Fruit fly (Drosophila melanogaster): ENCODE data around the gene Scp2.

Gene Scp2

dm6 chr3R:16564775-16565174 lies 18.7 kb downstream of the Scp2 start:
- TF ChIP-seq Hey (tag; optimal IDR thresholded peaks at IDR 0.05), result peak; percentile 95
- TF ChIP-seq her (GFP tag; optimal IDR thresholded peaks at IDR 0.05), result no peak

- TF ChIP-seq Ravus (GFP tag; IDR thresholded peaks at IDR 0.05) (no peak), az2 (GFP tag; optimal IDR thresholded peaks at IDR 0.05) (no peak), Gsc (GFP tag; IDR thresholded peaks at IDR 0.05) (no peak), Rfx (GFP tag; IDR thresholded peaks at IDR 0.05) (peak; percentile 67), crol (GFP tag; IDR thresholded peaks at IDR 0.05) (peak; percentile 60; the same call in 1 of the 2 replicates), br (optimal IDR thresholded peaks at IDR 0.05) (no peak), CG11456 (GFP tag; IDR thresholded peaks at IDR 0.05) (peak; percentile 67), z (GFP tag; IDR thresholded peaks at IDR 0.05) (no peak), CG10147 (GFP tag; optimal IDR thresholded peaks at IDR 0.05) (peak; percentile 66), corto (GFP tag; optimal IDR thresholded peaks at IDR 0.05) (no peak), phol (tag; optimal IDR thresholded peaks at IDR 0.05) (peak; percentile 23), vvl (GFP tag; IDR thresholded peaks at IDR 0.05) (peak; percentile 76), nerfin-1 (tag; optimal IDR thresholded peaks at IDR 0.05) (no peak), danr (GFP tag; IDR thresholded peaks at IDR 0.05) (no peak), CG8944 (GFP tag; optimal IDR thresholded peaks at IDR 0.05) (no peak), Sox102F (GFP tag; optimal IDR thresholded peaks at IDR 0.05) (peak; percentile 24), CG9932 (GFP tag; IDR thresholded peaks at IDR 0.05) (peak; percentile 41; the same call in 1 of the 2 replicates), Ptx1 (GFP tag; IDR thresholded peaks at IDR 0.05) (peak; percentile 57), Ets65A (GFP tag) (peak; percentile 34), CG32772 (GFP tag; IDR thresholded peaks at IDR 0.05) (0 out of 2 replicates have a peak, but pooled peaks have one; percentile 36), Fer3 (tag; optimal IDR thresholded peaks at IDR 0.05) (peak; percentile 1), CG12155 (GFP tag; optimal IDR thresholded peaks at IDR 0.05) (no peak), CG4360 (GFP tag; IDR thresholded peaks at IDR 0.05) (no peak), ase (GFP tag; IDR thresholded peaks at IDR 0.05) (0 out of 3 replicates have a peak, but pooled peaks have one; percentile 25), CG8290 (GFP tag; optimal IDR thresholded peaks at IDR 0.05) (no peak), CG8290 (tag; optimal IDR thresholded peaks at IDR 0.05) (peak in 1 of 2 experiments; percentile 58), CG4730 (GFP tag; IDR thresholded peaks at IDR 0.05) (0 out of 2 replicates have a peak, but pooled peaks have one; percentile 19), NfI (GFP tag; optimal IDR thresholded peaks at IDR 0.05) (no peak), cwo (GFP tag; optimal IDR thresholded peaks at IDR 0.05) (peak; percentile 4), CG6175 (GFP tag; IDR thresholded peaks at IDR 0.05) (0 out of 3 replicates have a peak, but pooled peaks have one; percentile 13), CG1603 (tag; optimal IDR thresholded peaks at IDR 0.05) (peak; percentile 15), fd96Cb (tag; optimal IDR thresholded peaks at IDR 0.05) (peak; percentile 2), dati (GFP tag; IDR thresholded peaks at IDR 0.05) (no peak), CG2889 (GFP tag; IDR thresholded peaks at IDR 0.05) (0 out of 3 replicates have a peak, but pooled peaks have one; percentile 30), lmd (GFP tag; IDR thresholded peaks at IDR 0.05) (peak; percentile 38; the same call in 1 of the 2 replicates), slbo (GFP tag; IDR thresholded peaks at IDR 0.05) (peak; percentile 67), CG4328 (GFP tag; optimal IDR thresholded peaks at IDR 0.05) (no peak), shn (GFP tag; optimal IDR thresholded peaks at IDR 0.05) (no peak), CG9817 (tag; optimal IDR thresholded peaks at IDR 0.05) (peak; percentile 2), Gug (GFP tag; IDR thresholded peaks at IDR 0.05) (no peak), lab (GFP tag; optimal IDR thresholded peaks at IDR 0.05) (peak; percentile 66), gcm (GFP tag; optimal IDR thresholded peaks at IDR 0.05) (no peak), Abd-B (GFP tag; optimal IDR thresholded peaks at IDR 0.05) (peak; percentile 11), Pdp1 (GFP tag; optimal IDR thresholded peaks at IDR 0.05) (peak in 1 of 2 experiments; percentile 4), CG32532 (GFP tag; IDR thresholded peaks at IDR 0.05) (no peak), CG9876 (GFP tag; optimal IDR thresholded peaks at IDR 0.05) (no peak), disco-r (GFP tag; optimal IDR thresholded peaks at IDR 0.05) (no peak), mam (GFP tag; optimal IDR thresholded peaks at IDR 0.05) (no peak)
Observed at dm6 chr3R:16558623-16559155, 24.8 kb downstream of the Scp2 start.
